Worm (Caenorhabditis elegans) whole organism, young adult: ENCODE measurements around the gene B0310.3.

Experiments
- F10E7.11 ChIP-seq: sonication (generic microtip); optimal IDR thresholded peaks from 2 replicates; lab custom pipeline; 2017; ENCODE audit warnings: mild to moderate bottlenecking, missing genetic modification characterization, moderate library complexity, missing compliant biosample characterization
- F39B2.1 ChIP-seq: fragments of 200-800 bp; sonication (Bioruptor generic); IDR thresholded peaks from 2 replicates; pipeline ENCODE4 v1.3.6; 2022; ENCODE audit warnings: missing genetic modification reagents, missing genetic modification characterization, missing compliant biosample characterization
- F49E8.2 ChIP-seq: sonication (generic microtip); optimal IDR thresholded peaks from 3 replicates; lab custom pipeline; 2017; ENCODE audit warnings: missing genetic modification characterization, mild to moderate bottlenecking, missing compliant biosample characterization, antibody characterized with exemption, moderate library complexity; ENCODE audit not compliant: insufficient read depth
- F57A8.1 ChIP-seq: fragments of 200-800 bp; sonication (Bioruptor generic); optimal IDR thresholded peaks from 2 replicates; lab custom pipeline; 2018; ENCODE audit warnings: mild to moderate bottlenecking, missing genetic modification characterization, moderate library complexity, missing compliant biosample characterization
- K11D2.4 ChIP-seq: fragments of 200-800 bp; sonication (Bioruptor generic); IDR thresholded peaks from 2 replicates; pipeline ENCODE4 v1.3.6; 2022; ENCODE audit warnings: missing genetic modification reagents, missing genetic modification characterization, missing compliant biosample characterization
- T26A5.8 ChIP-seq: sonication (generic microtip); optimal IDR thresholded peaks from 2 replicates; lab custom pipeline; 2016; ENCODE audit warnings: missing genetic modification characterization, missing compliant biosample characterization
- Y53F4B.3 ChIP-seq: fragments of 200-800 bp; sonication (Bioruptor generic); IDR thresholded peaks from 2 replicates; pipeline ENCODE4 v1.3.6; 2022; ENCODE audit warnings: missing genetic modification reagents, missing genetic modification characterization, missing compliant biosample characterization
- Y79H2A.3 ChIP-seq: fragments of 200-800 bp; sonication (Bioruptor generic); conservative IDR thresholded peaks from 2 replicates; pipeline ENCODE4 v1.3.6; 2022; ENCODE audit warnings: missing genetic modification reagents, missing genetic modification characterization, missing compliant biosample characterization
- akir-1 ChIP-seq: fragments of 200-800 bp; sonication (Bioruptor generic); optimal IDR thresholded peaks from 2 replicates; lab custom pipeline; 2018; ENCODE audit warnings: mild to moderate bottlenecking, missing genetic modification characterization, moderate library complexity, missing compliant biosample characterization
- ama-1 ChIP-seq, 3 experiments: fragments of 150-350 bp in 1 of 3; sonication (generic microtip) in 2 of 3; optimal IDR thresholded peaks; 2 replicates each; lab custom pipeline; 2014 to 2018; ENCODE audit warnings: missing biosample characterization in 2 of 3, missing genetic modification characterization in 2 of 3, missing genetic modification reagents in 2 of 3
- aptf-2 ChIP-seq: fragments of 200-800 bp; sonication (Bioruptor generic); conservative IDR thresholded peaks from 2 replicates; pipeline ENCODE4 v1.3.6; 2022; ENCODE audit warnings: missing genetic modification reagents, missing genetic modification characterization, missing compliant biosample characterization
- atf-7 ChIP-seq: sonication (generic microtip); optimal IDR thresholded peaks from 2 replicates; lab custom pipeline; 2017; ENCODE audit warnings: mild to moderate bottlenecking, missing genetic modification characterization, missing compliant biosample characterization
- athp-1 ChIP-seq: sonication (generic microtip); optimal IDR thresholded peaks from 2 replicates; lab custom pipeline; 2017; ENCODE audit warnings: mild to moderate bottlenecking, missing genetic modification characterization, missing compliant biosample characterization
- attf-3 ChIP-seq: fragments of 200-800 bp; sonication (Bioruptor generic); conservative IDR thresholded peaks from 2 replicates; pipeline ENCODE4 v1.3.6; 2022; ENCODE audit warnings: missing genetic modification reagents, missing genetic modification characterization, missing compliant biosample characterization
- attf-5 ChIP-seq: fragments of 200-800 bp; sonication (Bioruptor generic); optimal IDR thresholded peaks from 2 replicates; lab custom pipeline; 2018; ENCODE audit warnings: mild to moderate bottlenecking, missing genetic modification characterization, missing compliant biosample characterization
- ccch-3 ChIP-seq: fragments of 200-800 bp; sonication (Bioruptor generic); optimal IDR thresholded peaks from 2 replicates; lab custom pipeline; 2018; ENCODE audit warnings: mild to moderate bottlenecking, missing genetic modification characterization, missing compliant biosample characterization
- cebp-1 ChIP-seq, 2 experiments: fragments of 200-800 bp in 1 of 2; sonication (Bioruptor generic) in 1 of 2; sonication (generic microtip) in 1 of 2; IDR thresholded peaks in 1 of 2; optimal IDR thresholded peaks in 1 of 2; 2 replicates each; pipeline versions ENCODE4 v1.3.6 to Lab custom; 2017 to 2022; ENCODE audit warnings: missing compliant biosample characterization in 2 of 2, missing genetic modification characterization in 2 of 2, mild to moderate bottlenecking in 1 of 2, missing genetic modification reagents in 1 of 2, moderate library complexity in 1 of 2
- ceh-27 ChIP-seq: fragments of 200-800 bp; sonication (Bioruptor generic); optimal IDR thresholded peaks from 2 replicates; lab custom pipeline; 2018; ENCODE audit warnings: mild to moderate bottlenecking, missing genetic modification characterization, moderate library complexity, missing compliant biosample characterization
- ceh-40 ChIP-seq: fragments of 200-800 bp; sonication (Bioruptor generic); IDR thresholded peaks from 2 replicates; pipeline ENCODE4 v1.3.6; 2022; ENCODE audit warnings: missing genetic modification characterization, missing compliant biosample characterization
- chd-7 ChIP-seq: sonication (generic microtip); optimal IDR thresholded peaks from 2 replicates; lab custom pipeline; 2016; ENCODE audit warnings: mild to moderate bottlenecking, missing genetic modification characterization, moderate library complexity, missing compliant biosample characterization
- efl-1 ChIP-seq: fragments of 150-350 bp; optimal IDR thresholded peaks from 2 replicates; lab custom pipeline; 2014; ENCODE audit warnings: missing biosample characterization, missing genetic modification reagents, missing genetic modification characterization
- ekl-4 ChIP-seq: fragments of 200-800 bp; sonication (Bioruptor generic); IDR thresholded peaks from 2 replicates; pipeline ENCODE4 v1.3.6; 2022; ENCODE audit warnings: missing genetic modification reagents, missing genetic modification characterization, missing compliant biosample characterization
- fkh-3 ChIP-seq: sonication (generic microtip); optimal IDR thresholded peaks from 2 replicates; lab custom pipeline; 2016; ENCODE audit warnings: mild to moderate bottlenecking, missing genetic modification characterization, missing compliant biosample characterization
- him-1 ChIP-seq: sonication (generic microtip); optimal IDR thresholded peaks from 2 replicates; lab custom pipeline; 2016; ENCODE audit warnings: missing genotype, missing genetic modification reagents, missing genetic modification characterization, missing compliant biosample characterization
- hlh-26 ChIP-seq: fragments of 200-800 bp; sonication (Bioruptor generic); conservative IDR thresholded peaks from 2 replicates; pipeline ENCODE4 v1.3.6; 2022; ENCODE audit warnings: missing genetic modification reagents, missing genetic modification characterization, missing compliant biosample characterization
- hmg-1.2 ChIP-seq: fragments of 200-800 bp; sonication (Bioruptor generic); IDR thresholded peaks from 2 replicates; pipeline ENCODE4 v1.3.6; 2022; ENCODE audit warnings: missing genetic modification reagents, missing genetic modification characterization, missing compliant biosample characterization
- hmg-20 ChIP-seq: fragments of 200-800 bp; sonication (Bioruptor generic); IDR thresholded peaks from 2 replicates; pipeline ENCODE4 v1.3.6; 2022; ENCODE audit warnings: missing genetic modification reagents, missing genetic modification characterization, missing compliant biosample characterization
- hsf-1 ChIP-seq: fragments of 200-800 bp; sonication (Bioruptor generic); IDR thresholded peaks from 2 replicates; pipeline ENCODE4 v1.3.6; 2022; ENCODE audit warnings: missing genetic modification reagents, missing genetic modification characterization, missing compliant biosample characterization
- let-526 ChIP-seq: fragments of 200-800 bp; sonication (Bioruptor generic); IDR thresholded peaks from 2 replicates; pipeline ENCODE4 v1.3.6; 2022; ENCODE audit warnings: missing genetic modification reagents, missing genetic modification characterization, missing compliant biosample characterization
- lin-54 ChIP-seq: fragments of 200-800 bp; sonication (Bioruptor generic); optimal IDR thresholded peaks from 2 replicates; lab custom pipeline; 2018; ENCODE audit warnings: mild to moderate bottlenecking, missing genetic modification characterization, missing compliant biosample characterization
- lsy-27 ChIP-seq: sonication (generic microtip); optimal IDR thresholded peaks from 2 replicates; lab custom pipeline; 2017; ENCODE audit warnings: missing genetic modification characterization, mild to moderate bottlenecking, missing compliant biosample characterization, antibody characterized with exemption, missing genotype, borderline replicate concordance; ENCODE audit not compliant: insufficient read depth
- madf-6 ChIP-seq: fragments of 200-800 bp; sonication (Bioruptor generic); IDR thresholded peaks from 2 replicates; pipeline ENCODE4 v1.3.6; 2022; ENCODE audit warnings: missing genetic modification reagents, missing genetic modification characterization, missing compliant biosample characterization
- mxl-1 ChIP-seq: sonication (generic microtip); optimal IDR thresholded peaks from 2 replicates; lab custom pipeline; 2016; ENCODE audit warnings: missing genetic modification characterization, missing compliant biosample characterization
- nfya-2 ChIP-seq: fragments of 200-800 bp; sonication (Bioruptor generic); IDR thresholded peaks from 2 replicates; pipeline ENCODE4 v1.3.6; 2022; ENCODE audit warnings: missing genetic modification reagents, missing genetic modification characterization, missing compliant biosample characterization
- nfyb-1 ChIP-seq: fragments of 200-800 bp; sonication (Bioruptor generic); IDR thresholded peaks from 2 replicates; pipeline ENCODE4 v1.3.6; 2022; ENCODE audit warnings: missing genetic modification reagents, missing genetic modification characterization, missing compliant biosample characterization
- nhr-120 ChIP-seq: fragments of 200-800 bp; sonication (Bioruptor generic); IDR thresholded peaks from 2 replicates; pipeline ENCODE4 v1.3.6; 2022; ENCODE audit warnings: missing genetic modification characterization, missing compliant biosample characterization
- nhr-90 ChIP-seq: sonication (generic microtip); optimal IDR thresholded peaks from 2 replicates; lab custom pipeline; 2016; ENCODE audit warnings: missing genotype, mild to moderate bottlenecking, missing genetic modification characterization, missing compliant biosample characterization
- sdz-38 ChIP-seq: sonication (generic microtip); optimal IDR thresholded peaks from 2 replicates; lab custom pipeline; 2016; ENCODE audit warnings: missing genotype, missing genetic modification characterization, missing compliant biosample characterization
- snpc-1.3 ChIP-seq: sonication (generic microtip); optimal IDR thresholded peaks from 2 replicates; lab custom pipeline; 2017; ENCODE audit warnings: missing genetic modification characterization, mild to moderate bottlenecking, missing compliant biosample characterization, antibody characterized with exemption, moderate library complexity, missing genotype, missing genetic modification reagents; ENCODE audit not compliant: insufficient read depth
- sptf-2 ChIP-seq: fragments of 200-800 bp; sonication (Bioruptor generic); optimal IDR thresholded peaks from 2 replicates; lab custom pipeline; 2018; ENCODE audit warnings: mild to moderate bottlenecking, missing genetic modification characterization, missing compliant biosample characterization
- tbp1 ChIP-seq: fragments of 200-800 bp; sonication (Bioruptor generic); optimal IDR thresholded peaks from 2 replicates; lab custom pipeline; 2018; ENCODE audit warnings: mild to moderate bottlenecking, missing genetic modification characterization, missing compliant biosample characterization
- tbx-9 ChIP-seq: sonication (generic microtip); optimal IDR thresholded peaks from 2 replicates; lab custom pipeline; 2016; ENCODE audit warnings: borderline replicate concordance, missing genetic modification characterization, inconsistent platforms, missing compliant biosample characterization
- unc-62 ChIP-seq: fragments of 150-350 bp; optimal IDR thresholded peaks from 2 replicates; lab custom pipeline; 2014; ENCODE audit warnings: missing biosample characterization, missing genetic modification reagents, missing genetic modification characterization
- xnd-1 ChIP-seq: sonication (generic microtip); optimal IDR thresholded peaks from 2 replicates; lab custom pipeline; 2016; ENCODE audit warnings: missing genotype, missing genetic modification reagents, missing genetic modification characterization, missing compliant biosample characterization
- zfh-2 ChIP-seq: fragments of 200-800 bp; sonication (Bioruptor generic); conservative IDR thresholded peaks from 2 replicates; pipeline ENCODE4 v1.3.6; 2022; ENCODE audit warnings: missing genetic modification reagents, missing genetic modification characterization, missing compliant biosample characterization
- ztf-22 ChIP-seq: fragments of 200-800 bp; sonication (Bioruptor generic); optimal IDR thresholded peaks from 2 replicates; lab custom pipeline; 2018; ENCODE audit warnings: mild to moderate bottlenecking, missing genetic modification characterization, moderate library complexity, missing compliant biosample characterization
- ztf-26 ChIP-seq: sonication (generic microtip); optimal IDR thresholded peaks from 2 replicates; lab custom pipeline; 2017; ENCODE audit warnings: missing genetic modification characterization, missing compliant biosample characterization

The B0310.3 gene

ce11 chrX:489635-490105 is 31.1 kb downstream of the B0310.3 start, which contains the start of gene egl-17 (continued):
- TF ChIP-seq nhr-120 (peak; percentile 59; the same call in 1 of the 2 replicates), ccch-3 (peak; percentile 88), attf-5 (GFP tag; lab: Kevin White, UChicago) (peak; percentile 77), nfyb-1 (GFP tag; lab: Robert Waterston, UW) (peak; percentile 90), fkh-3 (tag; lab: Kevin White, UChicago) (peak; percentile 68), ekl-4 (GFP tag; lab: Robert Waterston, UW) (peak; percentile 79; the same call in 1 of the 2 replicates), sptf-2 (GFP tag; lab: Kevin White, UChicago) (peak; percentile 78), nhr-90 (tag; lab: Kevin White, UChicago) (peak; percentile 96), atf-7 (tag; lab: Kevin White, UChicago) (peak; percentile 69), aptf-2 (0 out of 2 replicates have a peak, but pooled peaks have one; percentile 26), lsy-27 (no peak), hmg-20 (peak; percentile 82), ceh-40 (GFP tag; lab: Robert Waterston, UW) (peak; percentile 88), tbp1 (GFP tag; lab: Kevin White, UChicago) (peak; percentile 95), F10E7.11 (tag; lab: Kevin White, UChicago) (peak; percentile 28), madf-6 (peak; percentile 58), sdz-38 (tag; lab: Kevin White, UChicago) (peak; percentile 22), xnd-1 (tag; lab: Kevin White, UChicago) (no peak), Y79H2A.3 (GFP tag; lab: Robert Waterston, UW) (no peak), efl-1 (GFP tag; lab: Kevin White, UChicago) (no peak), attf-3 (GFP tag; lab: Robert Waterston, UW) (peak; percentile 44; the same call in 1 of the 2 replicates), let-526 (GFP tag; lab: Robert Waterston, UW) (0 out of 2 replicates have a peak, but pooled peaks have one; percentile 15), zfh-2 (GFP tag; lab: Robert Waterston, UW) (no peak; the same call in 1 of the 2 replicates), ztf-22 (GFP tag; lab: Kevin White, UChicago) (peak; percentile 52), chd-7 (tag; lab: Kevin White, UChicago) (peak; percentile 85), Y53F4B.3 (peak; percentile 65; the same call in 1 of the 2 replicates), nfya-2 (GFP tag; lab: Robert Waterston, UW) (0 out of 2 replicates have a peak, but pooled peaks have one; percentile 10), F39B2.1 (GFP tag; lab: Robert Waterston, UW) (no peak), hmg-1.2 (GFP tag; lab: Robert Waterston, UW) (peak; percentile 86), snpc-1.3 (tag; lab: Kevin White, UChicago) (peak; percentile 91), unc-62 (no peak), lin-54 (GFP tag; lab: Kevin White, UChicago) (peak; percentile 65), ama-1 (optimal IDR thresholded peaks at IDR 0.05; lab: Kevin White, UChicago) (no peak), ama-1 (GFP tag; optimal IDR thresholded peaks at IDR 0.05; lab: Kevin White, UChicago) (peak; percentile 92 to 96), akir-1 (GFP tag; lab: Kevin White, UChicago) (no peak), mxl-1 (tag; lab: Kevin White, UChicago) (peak; percentile 94), hlh-26 (GFP tag; lab: Robert Waterston, UW) (no peak), him-1 (peak; percentile 98), athp-1 (tag; lab: Kevin White, UChicago) (peak; percentile 87), F57A8.1 (GFP tag; lab: Kevin White, UChicago) (peak; percentile 72), ceh-27 (peak; percentile 86), hsf-1 (GFP tag; lab: Robert Waterston, UW) (peak; percentile 42; the same call in 1 of the 2 replicates), K11D2.4 (GFP tag; lab: Robert Waterston, UW) (peak; percentile 66), F49E8.2 (tag; lab: Kevin White, UChicago) (no peak), ztf-26 (tag; lab: Kevin White, UChicago) (peak; percentile 82), T26A5.8 (tag; lab: Kevin White, UChicago) (peak; percentile 63), tbx-9 (tag; lab: Kevin White, UChicago) (peak; percentile 66), cebp-1 (GFP tag; IDR thresholded peaks at IDR 0.05; lab: Robert Waterston, UW) (no peak), cebp-1 (tag; optimal IDR thresholded peaks at IDR 0.05; lab: Kevin White, UChicago) (peak; percentile 82)
